Worm (Caenorhabditis elegans) whole organism, mixed stage, embryonic: ENCODE measurements around the gene bath-2.

Source experiments
- ces-1 ChIP-seq: fragments of 150-350 bp; optimal IDR thresholded peaks from 2 replicates; lab custom pipeline; 2014; ENCODE audit warnings: missing biosample characterization, missing genetic modification reagents, missing genetic modification characterization
- cnd-1 ChIP-seq: fragments of 200-800 bp; sonication (Bioruptor generic); optimal IDR thresholded peaks from 2 replicates; lab custom pipeline; 2018; ENCODE audit warnings: mild to moderate bottlenecking, missing genetic modification characterization, missing compliant biosample characterization
- elt-1 ChIP-seq: sonication (generic microtip); optimal IDR thresholded peaks from 2 replicates; lab custom pipeline; 2017; ENCODE audit warnings: missing genetic modification characterization, mild to moderate bottlenecking, missing compliant biosample characterization, antibody characterized with exemption, moderate library complexity, borderline replicate concordance; ENCODE audit not compliant: insufficient read depth
- elt-3 ChIP-seq: fragments of 150-350 bp; optimal IDR thresholded peaks from 2 replicates; lab custom pipeline; 2014; ENCODE audit warnings: missing biosample characterization, missing genetic modification characterization
- lin-13 ChIP-seq: fragments of 150-350 bp; optimal IDR thresholded peaks from 2 replicates; lab custom pipeline; 2014; ENCODE audit warnings: missing biosample characterization, missing genetic modification characterization
- lsy-2 ChIP-seq: fragments of 150-350 bp; optimal IDR thresholded peaks from 2 replicates; lab custom pipeline; 2014; ENCODE audit warnings: missing biosample characterization, missing genetic modification characterization
- mab-5 ChIP-seq: fragments of 150-350 bp; optimal IDR thresholded peaks from 2 replicates; lab custom pipeline; 2014; ENCODE audit warnings: missing biosample characterization, missing genetic modification characterization
- nhr-12 ChIP-seq: fragments of 150-350 bp; optimal IDR thresholded peaks from 2 replicates; lab custom pipeline; 2014; ENCODE audit warnings: missing biosample characterization, missing genetic modification characterization
- nhr-237 ChIP-seq: fragments of 150-350 bp; optimal IDR thresholded peaks from 2 replicates; lab custom pipeline; 2014; ENCODE audit warnings: missing biosample characterization, missing genetic modification characterization
- pha-4 ChIP-seq: fragments of 150-350 bp; optimal IDR thresholded peaks from 2 replicates; lab custom pipeline; 2018; ENCODE audit warnings: missing biosample characterization, missing genetic modification reagents, missing genetic modification characterization
- sem-2 ChIP-seq: fragments of 200-800 bp; sonication (Bioruptor generic); optimal IDR thresholded peaks from 2 replicates; lab custom pipeline; 2018; ENCODE audit warnings: mild to moderate bottlenecking, missing genetic modification characterization, missing compliant biosample characterization
- unc-120 ChIP-seq: sonication (generic microtip); optimal IDR thresholded peaks from 2 replicates; lab custom pipeline; 2017; ENCODE audit warnings: missing genetic modification characterization, missing compliant biosample characterization; ENCODE audit not compliant: poor library complexity, severe bottlenecking
- unc-62 ChIP-seq: fragments of 150-350 bp; optimal IDR thresholded peaks from 2 replicates; lab custom pipeline; 2014; ENCODE audit warnings: missing biosample characterization, missing genetic modification reagents, missing genetic modification characterization
- ztf-11 ChIP-seq: fragments of 150-350 bp; optimal IDR thresholded peaks from 2 replicates; lab custom pipeline; 2014; ENCODE audit warnings: missing biosample characterization, missing genetic modification characterization

DNA sequence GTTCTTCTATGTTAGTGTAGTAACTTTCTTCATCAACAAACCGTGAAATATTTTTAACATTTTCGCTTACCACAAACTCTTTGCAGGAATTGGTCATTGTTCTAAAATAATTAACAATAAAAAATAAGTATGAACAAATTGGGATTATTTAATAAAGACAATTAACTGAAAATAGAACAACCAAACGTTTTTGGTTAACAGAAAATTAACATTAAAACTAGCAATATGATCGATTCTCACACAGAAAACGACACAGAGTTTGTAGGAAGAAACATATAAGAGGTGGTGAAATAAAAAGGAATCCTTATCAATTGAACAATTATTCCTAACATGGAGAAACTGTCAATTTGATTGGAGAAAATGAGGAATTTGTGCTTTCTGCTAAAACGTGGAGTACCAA lies 43.9 kb downstream of the bath-2 start, which contains the start of gene math-16:
- no peak for TF ChIP-seq sem-2 (GFP tag; lab: Kevin White, UChicago)
- TF ChIP-seq cnd-1 (tag; lab: Kevin White, UChicago), result no peak
- no peak for TF ChIP-seq unc-62
- TF ChIP-seq lin-13 (tag; lab: Kevin White, UChicago), result no peak
- TF ChIP-seq lsy-2 (tag; lab: Kevin White, UChicago), result no peak
- no peak for TF ChIP-seq pha-4
- TF ChIP-seq nhr-237 (tag; lab: Kevin White, UChicago), result no peak
- no peak for TF ChIP-seq ces-1
- TF ChIP-seq ztf-11 (tag; lab: Kevin White, UChicago), result no peak
- no peak for TF ChIP-seq mab-5 (tag; lab: Kevin White, UChicago)
- no peak for TF ChIP-seq elt-3 (tag; lab: Kevin White, UChicago)
- no peak for TF ChIP-seq nhr-12 (tag; lab: Kevin White, UChicago)
- TF ChIP-seq elt-1, result no peak
- no peak for TF ChIP-seq unc-120 (tag; lab: Kevin White, UChicago)
